Fruit fly (Drosophila melanogaster): Measurements from ENCODE around the gene Cox17.

The Cox17 gene

dm6 chrX:15076038-15076575 is 8.4 kb downstream of the Cox17 start, which contains the start of gene Lsd-2 (continued):
- TF ChIP-seq dmrt99B (tag; optimal IDR thresholded peaks at IDR 0.05) (no peak), CG9876 (GFP tag; optimal IDR thresholded peaks at IDR 0.05) (no peak), CG16779 (GFP tag; IDR thresholded peaks at IDR 0.05) (no peak), CG9437 (GFP tag; optimal IDR thresholded peaks at IDR 0.05) (peak; percentile 25), Fer3 (tag; optimal IDR thresholded peaks at IDR 0.05) (peak; percentile 3), abd-A (tag; optimal IDR thresholded peaks at IDR 0.05) (peak; percentile 23), kay (GFP tag; optimal IDR thresholded peaks at IDR 0.05) (no peak), CG10147 (GFP tag; optimal IDR thresholded peaks at IDR 0.05) (no peak), CG17328 (GFP tag; IDR thresholded peaks at IDR 0.05) (no peak), Dbx (GFP tag; IDR thresholded peaks at IDR 0.05) (peak; percentile 60; the same call in 1 of the 3 replicates), toy (GFP tag; IDR thresholded peaks at IDR 0.05) (no peak), ssp (GFP tag; IDR thresholded peaks at IDR 0.05) (no peak), Lpt (GFP tag; optimal IDR thresholded peaks at IDR 0.05) (no peak), Side (GFP tag; optimal IDR thresholded peaks at IDR 0.05) (no peak), Trl (optimal IDR thresholded peaks at IDR 0.05) (no peak), Trl (GFP tag; optimal IDR thresholded peaks at IDR 0.05) (peak; percentile 30), sna (GFP tag; IDR thresholded peaks at IDR 0.05; ENCODE audit: partially characterized antibody) (no peak), CG31224 (GFP tag; IDR thresholded peaks at IDR 0.05) (no peak), CG6254 (GFP tag; optimal IDR thresholded peaks at IDR 0.05) (no peak), NFAT (GFP tag; IDR thresholded peaks at IDR 0.05) (peak; percentile 48; the same call in 1 of the 2 replicates), CG8388 (GFP tag; optimal IDR thresholded peaks at IDR 0.05) (no peak), HmgZ (tag; optimal IDR thresholded peaks at IDR 0.05) (peak; percentile 34), CG9932 (GFP tag; IDR thresholded peaks at IDR 0.05) (peak; percentile 52), stwl (tag; optimal IDR thresholded peaks at IDR 0.05) (no peak), sisA (GFP tag; IDR thresholded peaks at IDR 0.05) (0 out of 2 replicates have a peak, but pooled peaks have one; percentile 13), Hr39 (optimal IDR thresholded peaks at IDR 0.05) (no peak), Rfx (GFP tag; IDR thresholded peaks at IDR 0.05) (peak; percentile 64), MTF-1 (GFP tag; optimal IDR thresholded peaks at IDR 0.05; ENCODE audit: borderline replicate concordance) (peak; percentile 41), GATAe (GFP tag; conservative IDR thresholded peaks at IDR 0.05) (no peak), CG9817 (tag; optimal IDR thresholded peaks at IDR 0.05) (no peak), pfk (GFP tag; optimal IDR thresholded peaks at IDR 0.05) (peak; percentile 72), CG17829 (tag; optimal IDR thresholded peaks at IDR 0.05) (no peak), CG10543 (GFP tag; optimal IDR thresholded peaks at IDR 0.05) (peak; percentile 58), CG1647 (GFP tag; optimal IDR thresholded peaks at IDR 0.05) (peak; percentile 15), Usf (GFP tag; optimal IDR thresholded peaks at IDR 0.05) (no peak), pb (GFP tag; optimal IDR thresholded peaks at IDR 0.05) (no peak), CG31365 (tag; optimal IDR thresholded peaks at IDR 0.05) (no peak), Ets65A (GFP tag) (peak; percentile 86), esg (GFP tag; conservative IDR thresholded peaks at IDR 0.05) (no peak), CG7372 (GFP tag; IDR thresholded peaks at IDR 0.05) (no peak), CG6683 (GFP tag; optimal IDR thresholded peaks at IDR 0.05) (no peak), CG3995 (GFP tag; optimal IDR thresholded peaks at IDR 0.05) (no peak), h (optimal IDR thresholded peaks at IDR 0.05) (no peak), Poxn (GFP tag; IDR thresholded peaks at IDR 0.05) (no peak), Hr51 (GFP tag; optimal IDR thresholded peaks at IDR 0.05) (no peak), Tbp (GFP tag; optimal IDR thresholded peaks at IDR 0.05) (no peak), org-1 (GFP tag; optimal IDR thresholded peaks at IDR 0.05) (no peak), CG7839 (tag; optimal IDR thresholded peaks at IDR 0.05) (peak; percentile 5), CG6654 (GFP tag; optimal IDR thresholded peaks at IDR 0.05) (no peak), gcm2 (GFP tag; optimal IDR thresholded peaks at IDR 0.05) (no peak), CG12236 (GFP tag; optimal IDR thresholded peaks at IDR 0.05) (no peak), unc-4 (GFP tag; IDR thresholded peaks at IDR 0.05; ENCODE audit: partially characterized antibody) (no peak), chn (GFP tag; optimal IDR thresholded peaks at IDR 0.05) (no peak)

Data from whole organism, embryonic.